Fruit fly (Drosophila melanogaster) whole organism, embryonic: Measurements from ENCODE around the gene Osbp.

Experiments used
- Awh ChIP-seq: fragments of 200-800 bp; sonication (Bioruptor generic); IDR thresholded peaks from 2 replicates; pipeline ENCODE4, ENCODE4 v1.3.6; 2022; ENCODE audit warnings: missing biosample characterization, missing genetic modification characterization
- BEAF-32 ChIP-seq: fragments of 200-800 bp; sonication (Bioruptor generic); optimal IDR thresholded peaks from 3 replicates; lab custom pipeline; 2017; ENCODE audit warnings: missing biosample characterization, missing genetic modification characterization, mild to moderate bottlenecking, moderate library complexity, missing genetic modification reagents
- Bdp1 ChIP-seq: fragments of 200-800 bp; sonication (Bioruptor generic); optimal IDR thresholded peaks from 3 replicates; lab custom pipeline; 2016; ENCODE audit warnings: missing biosample characterization, missing genetic modification characterization
- CG10274 ChIP-seq: fragments of 200-800 bp; sonication (Bioruptor generic); optimal IDR thresholded peaks from 3 replicates; lab custom pipeline; 2017; ENCODE audit warnings: missing biosample characterization, mild to moderate bottlenecking, missing genetic modification characterization
- CG12071 ChIP-seq: fragments of 200-800 bp; sonication (Bioruptor generic); optimal IDR thresholded peaks from 3 replicates; lab custom pipeline; 2018; ENCODE audit warnings: missing biosample characterization, mild to moderate bottlenecking, missing genetic modification characterization
- CG12744 ChIP-seq: fragments of 200-800 bp; sonication (Bioruptor generic); optimal IDR thresholded peaks from 2 replicates; lab custom pipeline; 2016; ENCODE audit warnings: missing biosample characterization, missing genetic modification characterization
- CG15696 ChIP-seq: fragments of 200-800 bp; sonication (Bioruptor generic); optimal IDR thresholded peaks from 2 replicates; lab custom pipeline; 2019; ENCODE audit warnings: missing biosample characterization, mild to moderate bottlenecking, missing genetic modification characterization, moderate library complexity
- CG1602 ChIP-seq: fragments of 200-800 bp; sonication (Bioruptor generic); optimal IDR thresholded peaks from 3 replicates; lab custom pipeline; 2016; ENCODE audit warnings: missing biosample characterization, missing genetic modification characterization
- CG16813 ChIP-seq: fragments of 200-800 bp; sonication (Bioruptor generic); IDR thresholded peaks from 3 replicates; pipeline ENCODE4 v1.3.6; 2022; ENCODE audit warnings: missing biosample characterization, missing genetic modification characterization; ENCODE audit not compliant: partially characterized antibody
- CG17802 ChIP-seq: fragments of 200-800 bp; sonication (Bioruptor generic); optimal IDR thresholded peaks from 2 replicates; lab custom pipeline; 2018; ENCODE audit warnings: missing biosample characterization, mild to moderate bottlenecking, missing genetic modification characterization, moderate library complexity
- CG1792 ChIP-seq: fragments of 200-800 bp; sonication (Bioruptor generic); optimal IDR thresholded peaks from 2 replicates; lab custom pipeline; 2016; ENCODE audit warnings: missing biosample characterization, missing genetic modification characterization
- CG2129 ChIP-seq: fragments of 200-800 bp; sonication (Bioruptor generic); IDR thresholded peaks from 2 replicates; pipeline ENCODE4 v1.3.6; 2022; ENCODE audit warnings: missing biosample characterization, missing genetic modification characterization; ENCODE audit not compliant: partially characterized antibody
- CG34224 ChIP-seq: fragments of 200-800 bp; sonication (Bioruptor generic); IDR thresholded peaks from 3 replicates; pipeline ENCODE4 v1.3.6; 2022; ENCODE audit warnings: missing biosample characterization, missing genetic modification characterization; ENCODE audit not compliant: partially characterized antibody
- CG4730 ChIP-seq: fragments of 200-800 bp; sonication (Bioruptor generic); IDR thresholded peaks from 2 replicates; pipeline ENCODE4 v1.3.6; 2022; ENCODE audit warnings: missing biosample characterization, missing genetic modification characterization
- CG4854 ChIP-seq: fragments of 200-800 bp; sonication (Bioruptor generic); optimal IDR thresholded peaks from 2 replicates; lab custom pipeline; 2016; ENCODE audit warnings: missing biosample characterization, missing genetic modification characterization, inconsistent platforms
- CG6765 ChIP-seq: fragments of 200-800 bp; sonication (Bioruptor generic); optimal IDR thresholded peaks from 3 replicates; lab custom pipeline; 2017; ENCODE audit warnings: missing biosample characterization, mild to moderate bottlenecking, missing genetic modification characterization
- CG7357 ChIP-seq: fragments of 200-800 bp; sonication (Bioruptor generic); IDR thresholded peaks from 3 replicates; pipeline ENCODE4 v1.3.6; 2022; ENCODE audit warnings: missing biosample characterization, missing genetic modification characterization
- CG8388 ChIP-seq: fragments of 200-800 bp; sonication (Bioruptor generic); optimal IDR thresholded peaks from 2 replicates; lab custom pipeline; 2019; ENCODE audit warnings: missing biosample characterization, mild to moderate bottlenecking, missing genetic modification characterization, moderate library complexity
- CG9609 ChIP-seq: fragments of 200-800 bp; sonication (Bioruptor generic); optimal IDR thresholded peaks from 3 replicates; lab custom pipeline; 2016; ENCODE audit warnings: missing biosample characterization, missing genetic modification characterization
- D19A ChIP-seq: fragments of 200-800 bp; optimal IDR thresholded peaks from 3 replicates; lab custom pipeline; 2019; ENCODE audit warnings: missing biosample characterization, mild to moderate bottlenecking, missing genetic modification characterization, moderate library complexity
- ERR ChIP-seq: fragments of 200-800 bp; sonication (Bioruptor generic); optimal IDR thresholded peaks from 2 replicates; lab custom pipeline; 2016; ENCODE audit warnings: missing biosample characterization, missing genetic modification characterization
- GATAe ChIP-seq: fragments of 200-800 bp; sonication (Bioruptor generic); conservative IDR thresholded peaks from 2 replicates; pipeline ENCODE4 v1.3.6; 2022; ENCODE audit warnings: missing biosample characterization, missing genetic modification characterization
- Gsc ChIP-seq: fragments of 200-800 bp; sonication (Bioruptor generic); IDR thresholded peaks from 2 replicates; pipeline ENCODE4 v1.3.6; 2022; ENCODE audit warnings: missing biosample characterization, missing genetic modification characterization
- Lhr ChIP-seq: fragments of 200-800 bp; sonication (Bioruptor generic); optimal IDR thresholded peaks from 3 replicates; lab custom pipeline; 2017; ENCODE audit warnings: mild to moderate bottlenecking, missing biosample characterization, missing genetic modification reagents, missing genetic modification characterization
- Med ChIP-seq: fragments of 200-800 bp; sonication (Bioruptor generic); peaks from one replicate; lab custom pipeline; 2016; ENCODE audit warnings: missing biosample characterization, missing genetic modification characterization, mild to moderate bottlenecking, inconsistent platforms, moderate library complexity
- Neu2 ChIP-seq: fragments of 200-800 bp; sonication (Bioruptor generic); optimal IDR thresholded peaks from 3 replicates; lab custom pipeline; 2016; ENCODE audit warnings: missing biosample characterization, missing genetic modification characterization, borderline replicate concordance
- Side ChIP-seq: fragments of 200-800 bp; sonication (Bioruptor generic); optimal IDR thresholded peaks from 2 replicates; lab custom pipeline; 2016; ENCODE audit warnings: missing biosample characterization, missing genetic modification characterization
- Six4 ChIP-seq: fragments of 200-800 bp; sonication (Bioruptor generic); optimal IDR thresholded peaks from 2 replicates; lab custom pipeline; 2016; ENCODE audit warnings: missing biosample characterization, missing genetic modification characterization
- TFAM ChIP-seq: fragments of 200-800 bp; sonication (Bioruptor generic); optimal IDR thresholded peaks from 2 replicates; lab custom pipeline; 2017; ENCODE audit warnings: missing biosample characterization, missing genetic modification characterization, inconsistent platforms
- ato ChIP-seq: fragments of 200-800 bp; sonication (Bioruptor generic); IDR thresholded peaks from 2 replicates; pipeline ENCODE4 v1.3.6; 2022; ENCODE audit warnings: missing biosample characterization, missing genetic modification characterization; ENCODE audit not compliant: partially characterized antibody
- chm ChIP-seq: fragments of 200-800 bp; sonication (Bioruptor generic); IDR thresholded peaks from 2 replicates; pipeline ENCODE4 v1.3.6; 2022; ENCODE audit warnings: missing biosample characterization, missing genetic modification characterization
- da ChIP-seq: fragments of 200-800 bp; sonication (Bioruptor generic); optimal IDR thresholded peaks from 2 replicates; lab custom pipeline; 2016; ENCODE audit warnings: missing biosample characterization, missing genetic modification characterization
- dati ChIP-seq: fragments of 200-800 bp; sonication (Bioruptor generic); IDR thresholded peaks from 2 replicates; pipeline ENCODE4 v1.3.6; 2022; ENCODE audit warnings: missing biosample characterization, missing genetic modification characterization
- gsb ChIP-seq: fragments of 200-800 bp; sonication (Bioruptor generic); IDR thresholded peaks from 2 replicates; pipeline ENCODE4 v1.3.6; 2022; ENCODE audit warnings: missing biosample characterization, missing genetic modification characterization
- hb ChIP-seq: fragments of 200-800 bp; sonication (Bioruptor generic); IDR thresholded peaks from 3 replicates; pipeline ENCODE4 v1.3.6; 2022; ENCODE audit warnings: missing biosample characterization, missing genetic modification characterization; ENCODE audit not compliant: partially characterized antibody
- jing ChIP-seq: fragments of 200-800 bp; sonication (Bioruptor generic); optimal IDR thresholded peaks from 2 replicates; lab custom pipeline; 2018; ENCODE audit warnings: missing biosample characterization, mild to moderate bottlenecking, missing genetic modification characterization
- kah ChIP-seq: fragments of 200-800 bp; sonication (Bioruptor generic); optimal IDR thresholded peaks from 2 replicates; lab custom pipeline; 2018; ENCODE audit warnings: missing biosample characterization, mild to moderate bottlenecking, missing genetic modification characterization
- lbe ChIP-seq: fragments of 200-800 bp; sonication (Bioruptor generic); optimal IDR thresholded peaks from 2 replicates; lab custom pipeline; 2016; ENCODE audit warnings: missing biosample characterization, mild to moderate bottlenecking, missing genetic modification characterization
- nmo ChIP-seq: fragments of 200-800 bp; sonication (Bioruptor generic); optimal IDR thresholded peaks from 2 replicates; lab custom pipeline; 2018; ENCODE audit warnings: missing biosample characterization, mild to moderate bottlenecking, missing genetic modification characterization, moderate library complexity
- phol ChIP-seq: fragments of 200-800 bp; sonication (Bioruptor generic); optimal IDR thresholded peaks from 3 replicates; lab custom pipeline; 2018; ENCODE audit warnings: missing biosample characterization, mild to moderate bottlenecking, missing genetic modification characterization, moderate library complexity
- pnt ChIP-seq: fragments of 200-800 bp; sonication (Bioruptor generic); optimal IDR thresholded peaks from 3 replicates; lab custom pipeline; 2016; ENCODE audit warnings: missing biosample characterization, missing genetic modification characterization
- sc ChIP-seq, 3 experiments: fragments of >200 bp in 2 of 3; fragments of 200-800 bp in 1 of 3; sonication (Bioruptor generic) in 1 of 3; optimal IDR thresholded peaks; 2 replicates in 2 of 3; 3 replicates in 1 of 3; lab custom pipeline; 2017; ENCODE audit warnings: mild to moderate bottlenecking in 1 of 3, missing biosample characterization in 1 of 3, missing genetic modification characterization in 1 of 3, missing genetic modification reagents in 1 of 3
- sens ChIP-seq: fragments of 200-800 bp; sonication (Bioruptor generic); peaks from one replicate; lab custom pipeline; 2016; ENCODE audit warnings: missing biosample characterization, missing genetic modification characterization
- sens-2 ChIP-seq: fragments of 200-800 bp; sonication (Bioruptor generic); IDR thresholded peaks from 2 replicates; pipeline ENCODE4 v1.3.6; 2022; ENCODE audit warnings: missing biosample characterization, missing genetic modification characterization
- sisA ChIP-seq: fragments of 200-800 bp; sonication (Bioruptor generic); IDR thresholded peaks from 2 replicates; pipeline ENCODE4 v1.3.6; 2022; ENCODE audit warnings: missing biosample characterization, missing genetic modification characterization
- tup ChIP-seq: fragments of 200-800 bp; sonication (Bioruptor generic); optimal IDR thresholded peaks from 2 replicates; lab custom pipeline; 2016; ENCODE audit warnings: missing biosample characterization, mild to moderate bottlenecking, missing genetic modification characterization, moderate library complexity
- twi ChIP-seq: fragments of 200-800 bp; optimal IDR thresholded peaks from 2 replicates; lab custom pipeline; 2019; ENCODE audit warnings: missing biosample characterization, mild to moderate bottlenecking, missing genetic modification characterization, moderate library complexity
- zfh1 ChIP-seq: fragments of 200-800 bp; sonication (Bioruptor generic); IDR thresholded peaks from 3 replicates; pipeline ENCODE4 v1.3.6; 2022; ENCODE audit warnings: missing biosample characterization, missing genetic modification characterization

Gene Osbp

DNA sequence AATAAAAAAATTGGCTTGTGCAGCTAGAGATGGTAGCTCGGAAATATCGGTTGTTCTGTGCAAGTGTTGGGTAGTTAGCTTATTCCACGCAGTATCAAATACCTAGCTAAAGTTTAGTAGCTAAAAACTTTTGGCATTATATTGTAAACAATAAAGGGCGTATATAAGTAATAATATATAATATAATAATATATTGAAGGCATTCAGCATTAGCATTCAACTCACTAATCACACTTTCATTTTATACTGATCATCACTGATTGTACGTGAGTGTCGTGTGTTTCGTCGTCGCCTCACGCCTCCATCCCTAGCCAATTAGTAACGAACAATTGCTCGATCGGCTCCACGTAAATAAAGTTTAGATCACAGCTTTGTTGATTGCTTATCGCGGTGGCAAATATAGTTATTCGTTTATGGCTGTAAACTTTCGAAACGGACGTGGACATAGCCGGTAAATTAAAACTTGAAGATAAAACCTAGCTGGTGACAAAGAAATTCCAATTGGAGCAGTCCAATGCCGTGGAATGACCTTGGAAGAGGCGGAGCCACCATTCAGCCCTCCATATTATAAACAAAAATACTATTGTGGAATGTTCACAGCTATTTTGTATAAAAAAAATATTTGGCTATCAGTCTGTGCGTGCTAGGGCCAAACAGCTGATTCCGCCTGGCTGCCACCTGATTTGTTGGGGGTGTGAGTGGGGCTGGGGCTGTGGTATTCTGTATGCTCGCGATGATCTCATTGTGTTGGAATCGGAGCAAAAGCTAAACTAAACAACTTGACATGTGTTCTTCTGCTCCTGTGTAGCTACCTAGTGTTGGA lies 20.0 kb downstream of the Osbp start, which contains the start of the genes PIG-S, sud1 and CG11168 (continued):
- TF ChIP-seq D19A = no peak
- 0 out of 2 replicates have a peak, but pooled peaks have one; percentile 29 for TF ChIP-seq ato
- TF ChIP-seq CG12744 = no peak
- no peak for TF ChIP-seq Neu2 (GFP tag; lab: Kevin White, UChicago)
- peak; percentile 47; the same call in 1 of the 2 replicates for TF ChIP-seq sisA (GFP tag; lab: Robert Waterston, UW)
- peak; percentile 85 for TF ChIP-seq nmo (GFP tag; lab: Kevin White, UChicago)
- peak; percentile 27; the same call in 1 of the 2 replicates for TF ChIP-seq CG4730
- TF ChIP-seq Med = peak; percentile 81
- TF ChIP-seq CG1792 = no peak
- TF ChIP-seq BEAF-32 (GFP tag; lab: Kevin White, UChicago) = peak; percentile 93
- no peak for TF ChIP-seq CG6765 (GFP tag; lab: Kevin White, UChicago)
- no peak for TF ChIP-seq lbe (GFP tag; lab: Kevin White, UChicago)
- no peak for TF ChIP-seq TFAM (GFP tag; lab: Kevin White, UChicago)
- peak; percentile 12 for TF ChIP-seq kah (GFP tag; lab: Kevin White, UChicago)
- no peak for TF ChIP-seq Gsc (GFP tag; lab: Robert Waterston, UW)
- TF ChIP-seq phol = peak; percentile 81
- TF ChIP-seq Six4 (GFP tag; lab: Kevin White, UChicago) = peak; percentile 25
- TF ChIP-seq sc (optimal IDR thresholded peaks at IDR 0.05; lab: Kevin White, UChicago) = no peak
- TF ChIP-seq sc (GFP tag; optimal IDR thresholded peaks at IDR 0.05; lab: Kevin White, UChicago) = no peak
- peak; percentile 61 for TF ChIP-seq twi (tag; lab: Kevin White, UChicago)
- no peak for TF ChIP-seq da (GFP tag; lab: Kevin White, UChicago)
- TF ChIP-seq jing (GFP tag; lab: Kevin White, UChicago) = no peak
- no peak for TF ChIP-seq dati (GFP tag; lab: Robert Waterston, UW)
- TF ChIP-seq CG17802 (tag; lab: Kevin White, UChicago) = no peak
- TF ChIP-seq CG34224 (GFP tag; lab: Robert Waterston, UW) = peak; percentile 93
- TF ChIP-seq Awh (GFP tag; lab: Robert Waterston, UW) = no peak
- no peak for TF ChIP-seq tup (GFP tag; lab: Kevin White, UChicago)
- peak; percentile 65 for TF ChIP-seq CG1602
- no peak for TF ChIP-seq chm (GFP tag; lab: Robert Waterston, UW)
- TF ChIP-seq ERR (GFP tag; lab: Kevin White, UChicago) = no peak
- TF ChIP-seq sens (GFP tag; lab: Kevin White, UChicago) = no peak
- peak; percentile 61; the same call in 2 of the 3 replicates for TF ChIP-seq zfh1 (GFP tag; lab: Robert Waterston, UW)
- TF ChIP-seq pnt (GFP tag; lab: Kevin White, UChicago) = no peak
- no peak for TF ChIP-seq sens-2 (GFP tag; lab: Robert Waterston, UW)
- no peak for TF ChIP-seq GATAe
- peak; percentile 92 for TF ChIP-seq hb (GFP tag; lab: Robert Waterston, UW)
- no peak for TF ChIP-seq gsb (GFP tag; lab: Robert Waterston, UW)
- TF ChIP-seq Bdp1 (GFP tag; lab: Kevin White, UChicago) = no peak
- no peak for TF ChIP-seq CG12071 (GFP tag; lab: Kevin White, UChicago)
- peak; percentile 27 for TF ChIP-seq Lhr (GFP tag; lab: Kevin White, UChicago)
- peak; percentile 44; the same call in 1 of the 3 replicates for TF ChIP-seq CG7357 (GFP tag; lab: Robert Waterston, UW)
- TF ChIP-seq CG10274 = no peak
- peak; percentile 50 for TF ChIP-seq CG8388 (GFP tag; lab: Kevin White, UChicago)
- peak; percentile 95 for TF ChIP-seq CG16813
- peak; percentile 63 for TF ChIP-seq CG15696 (tag; lab: Kevin White, UChicago)
- TF ChIP-seq CG4854 (GFP tag; lab: Kevin White, UChicago) = no peak
- TF ChIP-seq Side (GFP tag; lab: Kevin White, UChicago) = no peak
- no peak for TF ChIP-seq CG9609 (GFP tag; lab: Kevin White, UChicago)
- TF ChIP-seq CG2129 (GFP tag; lab: Robert Waterston, UW) = peak; percentile 87
